Worm (Caenorhabditis elegans) whole organism, L4/young adult: Measurements from ENCODE around the gene EEED8.2.

Experiments
- W03F9.2 ChIP-seq: fragments of 150-350 bp; optimal IDR thresholded peaks from 2 replicates; lab custom pipeline; 2014; ENCODE audit warnings: missing biosample characterization, missing genetic modification characterization
- him-1 ChIP-seq: sonication (generic microtip); optimal IDR thresholded peaks from 2 replicates; lab custom pipeline; 2016; ENCODE audit warnings: missing genotype, missing genetic modification reagents, missing genetic modification characterization, missing compliant biosample characterization

DNA sequence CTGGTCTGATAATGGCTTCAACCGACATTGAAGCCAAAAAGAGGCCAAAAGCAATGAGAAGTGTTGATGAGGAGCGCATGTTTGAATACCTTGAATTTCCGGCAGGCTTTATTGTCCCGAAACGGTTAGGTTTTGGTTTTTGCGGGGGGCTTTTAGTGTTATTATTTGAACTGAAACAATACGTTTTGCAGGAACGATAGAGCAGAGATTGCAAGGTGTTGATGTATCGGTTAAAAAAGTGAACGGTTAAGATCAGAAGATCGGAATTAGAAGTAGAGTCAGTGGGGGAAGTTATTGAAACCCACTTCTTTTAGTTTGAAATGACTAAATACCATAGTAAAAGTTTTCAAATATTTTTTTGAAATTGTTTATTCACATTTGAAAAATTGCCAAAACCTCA is 9.0 kb upstream of the EEED8.2 start, which contains the start of gene clec-141:
- no peak for TF ChIP-seq W03F9.2 (tag; lab: Kevin White, UChicago)
- TF ChIP-seq him-1, result no peak
